Worm (Caenorhabditis elegans): ENCODE data around the gene Y51A2D.13.

Gene Y51A2D.13

ce11 chrV:18581393-18582113, 2.0 kb upstream of the Y51A2D.13 start:
- no peak for TF ChIP-seq unc-62 (GFP tag; optimal IDR thresholded peaks at IDR 0.05)

ce11 chrV:18578306-18578705, 1.3 kb downstream of the Y51A2D.13 start:
- no peak for TF ChIP-seq unc-62 (GFP tag; optimal IDR thresholded peaks at IDR 0.05)

DNA sequence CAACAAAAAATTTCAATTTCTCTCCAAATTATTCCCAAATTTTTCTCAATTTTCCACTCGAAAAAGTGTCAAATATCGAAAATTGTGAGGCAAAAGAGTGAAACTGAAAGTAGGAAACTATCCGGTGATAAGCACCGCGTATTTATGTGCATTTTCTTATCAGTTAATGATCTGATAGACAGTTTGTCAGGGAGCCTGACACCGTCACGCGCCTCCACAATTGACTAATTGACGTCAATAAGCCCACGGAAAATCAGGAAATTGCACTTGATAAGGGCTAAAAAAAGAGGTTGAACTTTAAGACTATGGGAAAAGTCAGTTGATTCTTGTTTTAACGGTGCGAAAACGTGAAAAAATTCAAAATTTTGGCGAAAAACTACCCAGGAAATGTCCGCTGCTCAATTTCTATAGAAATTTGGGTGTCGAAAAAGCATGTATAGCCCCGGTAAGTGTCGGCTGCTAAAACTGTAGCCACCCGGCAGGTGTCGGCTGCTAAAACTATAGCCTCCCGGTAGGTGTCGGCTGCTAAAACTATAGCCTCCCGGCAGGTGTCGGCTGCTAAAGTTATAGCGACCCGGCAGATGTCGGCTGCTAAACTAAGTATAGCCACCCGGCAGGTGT, 2.0 kb downstream of the Y51A2D.13 start:
- TF ChIP-seq unc-62 (GFP tag; optimal IDR thresholded peaks at IDR 0.05) = no peak

- no peak for TF ChIP-seq unc-62 (GFP tag; optimal IDR thresholded peaks at IDR 0.05)
Observed at ce11 chrV:18576128-18576527, 3.5 kb downstream of the Y51A2D.13 start.

DNA sequence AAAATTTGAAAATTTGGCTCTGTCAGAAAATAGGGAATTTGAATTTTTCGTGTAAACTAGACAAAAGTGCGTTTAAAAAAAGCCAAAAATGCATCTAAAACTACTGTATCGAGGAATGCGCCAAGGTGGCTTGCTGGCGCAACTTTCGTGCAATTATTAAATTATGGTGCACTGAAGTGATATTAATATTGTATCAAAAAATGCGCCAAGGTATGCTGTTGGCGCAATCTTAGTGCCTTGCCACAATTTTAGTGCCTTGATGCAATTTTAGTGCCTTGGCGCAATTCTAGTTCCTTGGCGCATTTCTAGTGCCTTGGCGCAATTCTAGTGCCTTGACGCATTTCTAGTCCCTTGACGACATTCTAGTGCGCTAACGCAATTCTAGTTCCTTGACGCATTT, 4.5 kb downstream of the Y51A2D.13 start:
- no peak for TF ChIP-seq unc-62 (GFP tag; optimal IDR thresholded peaks at IDR 0.05)

DNA sequence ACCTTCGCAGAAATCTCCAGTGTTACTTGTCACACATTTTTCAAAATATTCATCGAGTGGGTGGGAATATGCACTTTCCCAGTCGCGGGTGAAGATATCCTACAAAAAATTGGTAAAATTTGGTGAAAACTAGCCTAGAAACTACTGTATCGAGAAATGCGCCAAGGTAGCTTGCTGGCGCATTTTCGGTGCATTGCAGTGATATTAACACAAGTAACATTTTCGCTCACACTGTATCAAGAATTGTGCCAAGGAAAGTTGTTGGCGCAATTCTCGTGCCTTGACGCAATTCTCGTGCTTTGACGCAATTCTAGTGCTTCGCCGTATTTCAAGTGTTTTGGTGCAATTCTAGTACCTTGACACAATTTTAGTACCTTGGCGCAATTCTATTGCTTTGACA, 6.4 kb downstream of the Y51A2D.13 start:
- TF ChIP-seq unc-62 (GFP tag; optimal IDR thresholded peaks at IDR 0.05) = no peak

DNA sequence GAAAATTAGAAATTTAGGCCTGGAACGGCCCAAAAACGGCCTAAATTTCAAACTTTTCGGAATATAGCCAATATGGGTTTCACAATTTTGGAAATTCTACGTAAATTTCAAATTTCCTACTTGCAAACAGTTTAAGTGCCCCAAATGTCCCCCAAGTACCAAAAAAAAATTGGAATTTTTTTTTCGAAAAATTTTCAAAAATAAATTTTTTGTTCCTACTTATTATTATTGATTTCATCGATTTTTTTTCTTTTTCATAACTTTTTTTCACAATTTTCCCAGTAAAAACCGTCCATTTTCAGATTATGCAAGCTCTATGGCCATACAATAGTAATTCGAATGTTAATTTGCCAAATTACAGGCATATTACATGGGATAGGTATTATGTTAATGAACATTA, 8.1 kb downstream of the Y51A2D.13 start, which contains the start of gene Y51A2D.21:
TSS of gene Y51A2D.21 (plus strand) at position 301 of the 400 bp plus-strand sequence.
- no peak for TF ChIP-seq unc-62 (GFP tag; optimal IDR thresholded peaks at IDR 0.05)

DNA sequence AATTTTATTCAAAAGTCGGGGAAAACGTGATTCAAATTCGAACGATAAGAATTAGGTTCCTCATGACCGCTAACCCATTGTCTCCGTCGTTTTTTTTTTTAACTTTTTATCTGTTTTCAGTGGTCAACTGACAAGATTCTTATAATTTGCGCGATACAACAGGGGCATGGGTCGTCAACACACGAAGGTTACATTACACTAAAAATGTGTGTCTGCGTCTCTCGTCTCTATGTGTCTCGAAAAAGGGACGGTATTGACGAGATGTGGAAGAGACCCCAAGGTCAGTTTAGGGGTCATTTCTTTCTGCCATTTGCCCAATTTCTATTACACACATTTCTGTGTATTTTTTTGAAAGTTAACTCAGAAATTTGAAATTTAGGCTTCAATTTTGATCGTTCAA, 10.1 kb downstream of the Y51A2D.13 start:
- TF ChIP-seq unc-62 (GFP tag; optimal IDR thresholded peaks at IDR 0.05) = no peak

DNA sequence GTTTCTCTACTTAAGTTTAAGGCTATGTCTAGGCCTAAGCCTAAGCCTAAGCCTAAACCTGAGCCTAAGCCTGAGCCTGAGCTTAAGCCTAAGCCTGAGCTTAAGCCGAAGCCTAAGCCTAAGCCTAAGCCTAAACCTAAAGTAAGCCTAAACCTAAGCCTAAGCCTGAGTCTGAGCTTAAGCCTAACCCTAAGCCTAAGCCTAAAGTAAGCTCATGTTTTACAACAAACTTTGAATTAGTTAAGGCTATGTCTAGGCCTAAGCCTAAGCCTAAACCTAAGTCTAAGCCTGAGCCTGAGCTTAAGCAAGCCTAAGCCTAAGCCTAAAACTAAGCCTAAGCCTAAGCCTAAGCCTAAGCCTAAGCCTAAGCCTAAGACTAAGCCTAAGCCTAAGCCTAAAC, 14.0 kb downstream of the Y51A2D.13 start:
- TF ChIP-seq unc-62 (GFP tag; optimal IDR thresholded peaks at IDR 0.05) = no peak

DNA sequence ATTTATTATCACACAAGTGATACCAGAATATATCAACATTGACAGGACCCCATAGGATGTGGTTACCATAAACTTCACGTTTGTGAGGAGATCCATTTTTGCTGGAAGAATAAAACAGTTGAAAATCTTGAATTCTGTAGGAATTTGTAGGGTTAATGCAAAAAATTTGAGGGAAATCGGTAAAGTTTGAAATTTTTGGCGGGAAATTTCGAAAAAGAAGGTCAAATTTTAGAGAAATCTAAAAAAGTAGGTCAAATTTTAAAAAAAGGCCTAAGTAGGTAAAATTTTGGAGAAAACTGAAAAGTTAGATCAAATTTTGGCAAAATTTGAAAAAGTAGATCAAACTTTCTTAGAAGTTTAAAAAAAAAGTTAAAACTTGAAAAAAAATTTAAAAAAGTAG, 14.8 kb downstream of the Y51A2D.13 start, which contains the start of gene srg-34:
TSS of gene srg-34 (minus strand) at position 101 of the 400 bp plus-strand sequence.
- no peak for TF ChIP-seq unc-62 (GFP tag; optimal IDR thresholded peaks at IDR 0.05)

DNA sequence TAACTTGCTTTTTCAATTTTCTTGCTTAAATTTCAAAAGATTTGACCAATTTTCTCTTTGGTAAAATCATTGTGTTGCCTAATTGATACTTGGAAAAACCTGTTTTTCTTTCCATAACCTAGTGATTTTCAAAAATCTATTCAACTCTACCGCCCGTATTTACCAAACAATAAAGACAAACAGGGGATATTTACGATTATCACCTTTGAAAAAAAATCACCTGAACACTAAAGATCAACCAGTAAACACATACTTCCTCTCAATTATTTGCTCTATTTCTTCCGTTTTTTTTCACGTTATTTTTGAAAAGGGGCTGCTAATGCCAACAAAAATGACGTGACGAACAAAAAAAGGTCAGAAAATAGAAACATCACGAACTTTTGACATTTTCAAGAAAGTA, 18.6 kb downstream of the Y51A2D.13 start:
- TF ChIP-seq unc-62 (GFP tag; optimal IDR thresholded peaks at IDR 0.05) = no peak

ce11 chrV:18560188-18560587, 19.4 kb downstream of the Y51A2D.13 start, which contains the start of gene ttr-26:
Gene ttr-26 (minus strand): TSS chrV:18560288.
- TF ChIP-seq unc-62 (GFP tag; optimal IDR thresholded peaks at IDR 0.05) = no peak

DNA sequence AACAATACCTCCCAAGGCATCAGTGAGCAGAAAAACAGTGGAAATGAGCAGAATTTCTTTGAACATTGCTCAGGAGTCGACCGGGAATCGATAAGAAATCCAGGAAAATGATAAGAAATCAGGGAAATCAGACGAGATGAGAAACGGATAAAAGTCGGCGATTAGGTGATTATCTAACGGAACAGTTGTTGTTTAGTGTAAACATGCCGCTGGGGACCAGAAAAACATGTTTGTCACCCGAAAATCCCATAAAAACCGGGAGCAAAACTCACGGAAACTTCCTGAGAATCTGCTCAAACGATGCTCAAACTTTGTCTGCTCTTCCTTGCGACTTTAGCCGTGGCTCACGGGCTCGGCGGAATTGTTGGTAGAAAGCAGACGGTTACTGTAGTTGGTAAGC, 23.1 kb downstream of the Y51A2D.13 start, which contains the start of the genes ttr-24 and ttr-25:
TSS of gene ttr-24 (minus strand) at position 156 of the 400 bp plus-strand sequence.
TSS of gene ttr-25 (plus strand) at position 227 of the 400 bp plus-strand sequence.
- no peak for TF ChIP-seq unc-62 (GFP tag; optimal IDR thresholded peaks at IDR 0.05)

- TF ChIP-seq unc-62 (GFP tag; optimal IDR thresholded peaks at IDR 0.05) = no peak
Observed at ce11 chrV:18553750-18554149, 25.8 kb downstream of the Y51A2D.13 start, which contains the start of gene Y51A2D.8. Gene Y51A2D.8 (minus strand): TSS chrV:18553850.

ce11 chrV:18536015-18536414, 43.6 kb downstream of the Y51A2D.13 start:
- no peak for TF ChIP-seq unc-62 (GFP tag; optimal IDR thresholded peaks at IDR 0.05)

- no peak for TF ChIP-seq unc-62 (GFP tag; optimal IDR thresholded peaks at IDR 0.05)
Observed at ce11 chrV:18533606-18534005, 46.0 kb downstream of the Y51A2D.13 start, which contains the start of gene ints-5. Gene ints-5 (plus strand): TSS chrV:18533953.

ce11 chrV:18524460-18524859, 55.1 kb downstream of the Y51A2D.13 start, which contains the start of gene hmit-1.2:
Gene hmit-1.2 (plus strand): TSS chrV:18524760.
- no peak for TF ChIP-seq unc-62 (GFP tag; optimal IDR thresholded peaks at IDR 0.05)

Data from whole organism, dauer.